ENCODE assay signal across 5 worm cellular contexts in genomic region chrII:11980110-11980509, ce11.
TF ChIP-seq lines count a peak whose summit lies in the region.

No protein-coding gene starts in this region.

TF ChIP-seq in whole organism, L1 larva, 84 proteins besides CTCF, POLR2A, EP300 and RAD21 (continues in another document):
- TF ChIP-seq nhr-237 (tag; optimal IDR thresholded peaks at IDR 0.05; lab: Kevin White, UChicago) (peak; percentile 57), nhr-71 (tag; optimal IDR thresholded peaks at IDR 0.05; lab: Kevin White, UChicago) (peak; percentile 94), snu-23 (GFP tag; optimal IDR thresholded peaks at IDR 0.05; lab: Kevin White, UChicago) (peak; percentile 90), jun-1 (tag; optimal IDR thresholded peaks at IDR 0.05; lab: Kevin White, UChicago) (peak; percentile 71), aha-1 (tag; optimal IDR thresholded peaks at IDR 0.05; lab: Kevin White, UChicago) (no peak), lin-15B (tag; optimal IDR thresholded peaks at IDR 0.05; lab: Kevin White, UChicago) (peak; percentile 87), mep-1 (tag; optimal IDR thresholded peaks at IDR 0.05; lab: Kevin White, UChicago) (peak; percentile 93), tlp-1 (tag; optimal IDR thresholded peaks at IDR 0.05; lab: Kevin White, UChicago) (no peak), C34B4.2 (tag; optimal IDR thresholded peaks at IDR 0.05; lab: Kevin White, UChicago) (no peak), swsn-7 (tag; optimal IDR thresholded peaks at IDR 0.05; lab: Kevin White, UChicago) (peak; percentile 87), ceh-82 (tag; optimal IDR thresholded peaks at IDR 0.05; lab: Kevin White, UChicago) (peak; percentile 88 to 92 (median 90)), isw-1 (GFP tag; IDR thresholded peaks at IDR 0.05; lab: Robert Waterston, UW) (peak; percentile 88), unc-130 (tag; optimal IDR thresholded peaks at IDR 0.05; lab: Kevin White, UChicago) (peak; percentile 95), pag-3 (tag; optimal IDR thresholded peaks at IDR 0.05; lab: Kevin White, UChicago; ENCODE audit: borderline replicate concordance, insufficient read depth) (no peak), ces-1 (GFP tag; optimal IDR thresholded peaks at IDR 0.05; lab: Kevin White, UChicago) (peak; percentile 77), pax-3 (tag; optimal IDR thresholded peaks at IDR 0.05; lab: Kevin White, UChicago) (peak; percentile 87), efl-3 (GFP tag; optimal IDR thresholded peaks at IDR 0.05; lab: Kevin White, UChicago) (peak; percentile 47), unc-86 (tag; optimal IDR thresholded peaks at IDR 0.05; lab: Kevin White, UChicago) (peak; percentile 80)

TF ChIP-seq in whole organism, L3 larva, 47 proteins besides CTCF, POLR2A, EP300 and RAD21 (continues in another document):
- TF ChIP-seq ceh-28 (tag; optimal IDR thresholded peaks at IDR 0.05; lab: Kevin White, UChicago) (peak; percentile 86), elt-3 (tag; optimal IDR thresholded peaks at IDR 0.05; lab: Kevin White, UChicago) (no peak), snpc-4 (tag; optimal IDR thresholded peaks at IDR 0.05; lab: Kevin White, UChicago) (peak; percentile 57), nhr-43 (tag; optimal IDR thresholded peaks at IDR 0.05; lab: Kevin White, UChicago; ENCODE audit: poor library complexity, severe bottlenecking) (peak; percentile 90), lsy-12 (tag; optimal IDR thresholded peaks at IDR 0.05; lab: Kevin White, UChicago) (no peak), jun-1 (tag; optimal IDR thresholded peaks at IDR 0.05; lab: Kevin White, UChicago) (peak; percentile 74), lin-15B (tag; optimal IDR thresholded peaks at IDR 0.05; lab: Kevin White, UChicago) (peak; percentile 95), unc-62 (GFP tag; optimal IDR thresholded peaks at IDR 0.05; lab: Kevin White, UChicago) (no peak), ceh-16 (tag; optimal IDR thresholded peaks at IDR 0.05; lab: Kevin White, UChicago) (no peak), elt-1 (tag; optimal IDR thresholded peaks at IDR 0.05; lab: Kevin White, UChicago) (no peak), nhr-237 (tag; optimal IDR thresholded peaks at IDR 0.05; lab: Kevin White, UChicago) (no peak), unc-39 (tag; optimal IDR thresholded peaks at IDR 0.05; lab: Kevin White, UChicago) (no peak), ceh-82 (tag; optimal IDR thresholded peaks at IDR 0.05; lab: Kevin White, UChicago) (peak; percentile 69), R02D3.7 (tag; optimal IDR thresholded peaks at IDR 0.05; lab: Kevin White, UChicago) (peak; percentile 85), nhr-12 (tag; optimal IDR thresholded peaks at IDR 0.05; lab: Kevin White, UChicago) (no peak), zag-1 (tag; optimal IDR thresholded peaks at IDR 0.05; lab: Kevin White, UChicago) (no peak), eor-1 (tag; optimal IDR thresholded peaks at IDR 0.05; lab: Kevin White, UChicago) (no peak), nhr-23 (tag; optimal IDR thresholded peaks at IDR 0.05; lab: Kevin White, UChicago) (peak; percentile 98), lin-39 (tag; optimal IDR thresholded peaks at IDR 0.05; lab: Kevin White, UChicago) (peak; percentile 44)

TF ChIP-seq in whole organism, early embryonic, 17 proteins besides CTCF, POLR2A, EP300 and RAD21:
- TF ChIP-seq hmg-4 (GFP tag; optimal IDR thresholded peaks at IDR 0.05; lab: Kevin White, UChicago) (no peak), ets-7 (tag; optimal IDR thresholded peaks at IDR 0.05; lab: Kevin White, UChicago) (no peak), tbx-11 (GFP tag; IDR thresholded peaks at IDR 0.05; lab: Robert Waterston, UW) (no peak), pes-1 (GFP tag; IDR thresholded peaks at IDR 0.05; lab: Robert Waterston, UW) (0 out of 2 replicates have a peak, but pooled peaks have one; percentile 41), tbx-37 (GFP tag; conservative IDR thresholded peaks at IDR 0.05; lab: Robert Waterston, UW) (0 out of 2 replicates have a peak, but pooled peaks have one; percentile 35), aly-1 (tag; optimal IDR thresholded peaks at IDR 0.05; lab: Kevin White, UChicago) (no peak), F13C5.2 (tag; optimal IDR thresholded peaks at IDR 0.05; lab: Kevin White, UChicago) (peak; percentile 62)
TF ChIP-seq in whole organism, early embryonic: peak in this region for 3.

TF ChIP-seq in whole organism, midembryonic, 9 proteins besides CTCF, POLR2A, EP300 and RAD21:
- TF ChIP-seq cog-1 (tag; optimal IDR thresholded peaks at IDR 0.05; lab: Kevin White, UChicago) (peak; percentile 62), tab-1 (GFP tag; IDR thresholded peaks at IDR 0.05; lab: Robert Waterston, UW) (0 out of 2 replicates have a peak, but pooled peaks have one; percentile 8), T22C8.4 (GFP tag; IDR thresholded peaks at IDR 0.05; lab: Robert Waterston, UW) (no peak), med-1 (GFP tag; optimal IDR thresholded peaks at IDR 0.05; lab: Kevin White, UChicago; ENCODE audit: insufficient read depth) (no peak), klf-2 (GFP tag; conservative IDR thresholded peaks at IDR 0.05; lab: Robert Waterston, UW) (no peak), ztf-29 (GFP tag; IDR thresholded peaks at IDR 0.05; lab: Robert Waterston, UW) (no peak), ztf-23 (GFP tag; IDR thresholded peaks at IDR 0.05; lab: Robert Waterston, UW) (peak; percentile 76), ref-1 (GFP tag; conservative IDR thresholded peaks at IDR 0.05; lab: Robert Waterston, UW) (no peak), flt-1 (GFP tag; IDR thresholded peaks at IDR 0.05; lab: Robert Waterston, UW) (peak; percentile 63)

TF ChIP-seq in whole organism, young adult, 124 proteins besides CTCF, POLR2A, EP300 and RAD21 (continues in another document):
- TF ChIP-seq T07F8.4 (tag; optimal IDR thresholded peaks at IDR 0.05; lab: Kevin White, UChicago) = peak; percentile 31
- peak; percentile 92 for TF ChIP-seq ceh-91 (GFP tag; IDR thresholded peaks at IDR 0.05; lab: Robert Waterston, UW)
- no peak for TF ChIP-seq rcor-1 (GFP tag; IDR thresholded peaks at IDR 0.05; lab: Robert Waterston, UW)
- no peak for TF ChIP-seq F55B11.4 (tag; optimal IDR thresholded peaks at IDR 0.05; lab: Kevin White, UChicago; ENCODE audit: borderline replicate concordance, insufficient read depth)
- no peak for TF ChIP-seq nhr-120 (GFP tag; IDR thresholded peaks at IDR 0.05; lab: Robert Waterston, UW)
- TF ChIP-seq let-526 (GFP tag; IDR thresholded peaks at IDR 0.05; lab: Robert Waterston, UW) = no peak
- TF ChIP-seq pbrm-1 (GFP tag; IDR thresholded peaks at IDR 0.05; lab: Robert Waterston, UW) = peak; percentile 85; the same call in 1 of the 2 replicates
- no peak for TF ChIP-seq F39B2.1 (GFP tag; IDR thresholded peaks at IDR 0.05; lab: Robert Waterston, UW)
- TF ChIP-seq bed-2 (GFP tag; IDR thresholded peaks at IDR 0.05; lab: Robert Waterston, UW) = no peak
- peak; percentile 85 for TF ChIP-seq lsl-1 (GFP tag; optimal IDR thresholded peaks at IDR 0.05; lab: Kevin White, UChicago)
- TF ChIP-seq madf-8 (GFP tag; conservative IDR thresholded peaks at IDR 0.05; lab: Robert Waterston, UW) = peak; percentile 80
- peak; percentile 94 for TF ChIP-seq attf-5 (GFP tag; optimal IDR thresholded peaks at IDR 0.05; lab: Kevin White, UChicago)
- TF ChIP-seq C06A6.2 (GFP tag; conservative IDR thresholded peaks at IDR 0.05; lab: Robert Waterston, UW) = no peak
- peak; percentile 96 for TF ChIP-seq tlf-1 (GFP tag; optimal IDR thresholded peaks at IDR 0.05; lab: Kevin White, UChicago)
- TF ChIP-seq rpc-1 (optimal IDR thresholded peaks at IDR 0.05; lab: Kevin White, UChicago) = no peak
- no peak for TF ChIP-seq rpc-1 (tag; optimal IDR thresholded peaks at IDR 0.05; lab: Kevin White, UChicago)
- no peak for TF ChIP-seq F57A8.1 (GFP tag; optimal IDR thresholded peaks at IDR 0.05; lab: Kevin White, UChicago)
- no peak for TF ChIP-seq cebp-2 (GFP tag; IDR thresholded peaks at IDR 0.05; lab: Robert Waterston, UW)
- no peak for TF ChIP-seq hlh-12 (tag; optimal IDR thresholded peaks at IDR 0.05; lab: Kevin White, UChicago)
- TF ChIP-seq chd-7 (tag; optimal IDR thresholded peaks at IDR 0.05; lab: Kevin White, UChicago) = no peak
- no peak for TF ChIP-seq mel-28 (tag; optimal IDR thresholded peaks at IDR 0.05; lab: Kevin White, UChicago; ENCODE audit: borderline replicate concordance)
- peak; percentile 70; the same call in 1 of the 2 replicates for TF ChIP-seq Y53F4B.3 (GFP tag; IDR thresholded peaks at IDR 0.05; lab: Robert Waterston, UW)
- no peak for TF ChIP-seq ztf-3 (GFP tag; optimal IDR thresholded peaks at IDR 0.05; lab: Kevin White, UChicago)
- TF ChIP-seq nhr-179 (tag; optimal IDR thresholded peaks at IDR 0.05; lab: Kevin White, UChicago) = no peak
- TF ChIP-seq hlh-26 (GFP tag; conservative IDR thresholded peaks at IDR 0.05; lab: Robert Waterston, UW) = no peak
- no peak for TF ChIP-seq zim-3 (tag; optimal IDR thresholded peaks at IDR 0.05; lab: Kevin White, UChicago)
- TF ChIP-seq aptf-2 (GFP tag; conservative IDR thresholded peaks at IDR 0.05; lab: Robert Waterston, UW) = no peak
- TF ChIP-seq F10E7.11 (tag; optimal IDR thresholded peaks at IDR 0.05; lab: Kevin White, UChicago) = no peak
- no peak for TF ChIP-seq bed-1 (GFP tag; IDR thresholded peaks at IDR 0.05; lab: Robert Waterston, UW)
- no peak for TF ChIP-seq F52B5.7 (tag; optimal IDR thresholded peaks at IDR 0.05; lab: Kevin White, UChicago)
- TF ChIP-seq snpc-4 (GFP tag; optimal IDR thresholded peaks at IDR 0.05; lab: Kevin White, UChicago) = peak; percentile 23
- peak in 3 of 4 experiments; percentile 66 to 79 (median 66) for TF ChIP-seq snpc-4 (tag; optimal IDR thresholded peaks at IDR 0.05; lab: Kevin White, UChicago)
- peak; percentile 88 for TF ChIP-seq mcd-1 (GFP tag; IDR thresholded peaks at IDR 0.05; lab: Robert Waterston, UW)
- peak; percentile 18 for TF ChIP-seq hrde-1 (tag; optimal IDR thresholded peaks at IDR 0.05; lab: Kevin White, UChicago; ENCODE audit: borderline replicate concordance)
- no peak for TF ChIP-seq dox-1 (GFP tag; IDR thresholded peaks at IDR 0.05; lab: Robert Waterston, UW)
- TF ChIP-seq B0261.1 (tag; optimal IDR thresholded peaks at IDR 0.05; lab: Kevin White, UChicago) = no peak
- TF ChIP-seq lsy-27 (tag; optimal IDR thresholded peaks at IDR 0.05; lab: Kevin White, UChicago; ENCODE audit: borderline replicate concordance, insufficient read depth) = no peak
- peak; percentile 27 for TF ChIP-seq dpl-1 (GFP tag; optimal IDR thresholded peaks at IDR 0.05; lab: Kevin White, UChicago)
- TF ChIP-seq efl-1 (GFP tag; optimal IDR thresholded peaks at IDR 0.05; lab: Kevin White, UChicago) = peak; percentile 55
- no peak for TF ChIP-seq Y56A3A.18 (GFP tag; IDR thresholded peaks at IDR 0.05; lab: Robert Waterston, UW)
- peak; percentile 92 for TF ChIP-seq Y53G8AR.9 (GFP tag; conservative IDR thresholded peaks at IDR 0.05; lab: Robert Waterston, UW)
- TF ChIP-seq ztf-18 (tag; optimal IDR thresholded peaks at IDR 0.05; lab: Kevin White, UChicago) = peak; percentile 71
- TF ChIP-seq pha-4 (tag; optimal IDR thresholded peaks at IDR 0.05; lab: Kevin White, UChicago) = peak; percentile 74
- no peak for TF ChIP-seq rec-8 (tag; optimal IDR thresholded peaks at IDR 0.05; lab: Kevin White, UChicago)

Comparison
In these comparisons a context has a peak if more than half of its experiments do, and no peak if none do; other contexts are left out.
1. Of the 8 proteins assayed by ChIP-seq in both whole organism, young adult and whole organism, L1 larva: peak only in whole organism, young adult: snpc-4; only in whole organism, L1 larva: nhr-90; in both: dpl-1, efl-1 and unc-130; in neither: 2; mixed calls (peak in some experiments, not most) for 1.